Worm (Caenorhabditis elegans) whole organism, young adult: ENCODE data around the gene E02H1.5.
A peak's percentile ranks its signal among the peaks of the same experiment; 100 is the strongest.

Experiments used
- B0019.2 ChIP-seq: fragments of 200-800 bp; sonication (Bioruptor generic); conservative IDR thresholded peaks from 2 replicates; pipeline ENCODE4 v1.3.6; 2022; ENCODE audit warnings: missing genetic modification reagents, missing genetic modification characterization, missing compliant biosample characterization
- F22D6.2 ChIP-seq: sonication (generic microtip); optimal IDR thresholded peaks from 2 replicates; lab custom pipeline; 2016; ENCODE audit warnings: mild to moderate bottlenecking, missing genetic modification characterization, missing compliant biosample characterization
- F23B12.7 ChIP-seq: sonication (generic microtip); optimal IDR thresholded peaks from 2 replicates; lab custom pipeline; 2017; ENCODE audit warnings: missing genetic modification characterization, mild to moderate bottlenecking, missing compliant biosample characterization, antibody characterized with exemption, moderate library complexity; ENCODE audit not compliant: insufficient read depth
- F33H1.4 ChIP-seq: fragments of 200-800 bp; sonication (Bioruptor generic); IDR thresholded peaks from 2 replicates; pipeline ENCODE4 v1.3.6; 2022; ENCODE audit warnings: missing genetic modification reagents, missing genetic modification characterization, missing compliant biosample characterization
- F49E8.2 ChIP-seq: sonication (generic microtip); optimal IDR thresholded peaks from 3 replicates; lab custom pipeline; 2017; ENCODE audit warnings: missing genetic modification characterization, mild to moderate bottlenecking, missing compliant biosample characterization, antibody characterized with exemption, moderate library complexity; ENCODE audit not compliant: insufficient read depth
- F52B5.7 ChIP-seq: sonication (generic microtip); optimal IDR thresholded peaks from 2 replicates; lab custom pipeline; 2016; ENCODE audit warnings: mild to moderate bottlenecking, missing genetic modification characterization, missing compliant biosample characterization
- T26A5.8 ChIP-seq: sonication (generic microtip); optimal IDR thresholded peaks from 2 replicates; lab custom pipeline; 2016; ENCODE audit warnings: missing genetic modification characterization, missing compliant biosample characterization
- ZK185.1 ChIP-seq: sonication (generic microtip); optimal IDR thresholded peaks from 2 replicates; lab custom pipeline; 2016; ENCODE audit warnings: mild to moderate bottlenecking, missing genetic modification characterization, missing compliant biosample characterization; ENCODE audit not compliant: poor library complexity, severe bottlenecking
- akir-1 ChIP-seq: fragments of 200-800 bp; sonication (Bioruptor generic); optimal IDR thresholded peaks from 2 replicates; lab custom pipeline; 2018; ENCODE audit warnings: mild to moderate bottlenecking, missing genetic modification characterization, moderate library complexity, missing compliant biosample characterization
- aptf-3 ChIP-seq: fragments of 200-800 bp; sonication (Bioruptor generic); IDR thresholded peaks from 2 replicates; pipeline ENCODE4 v1.3.6; 2022; ENCODE audit warnings: missing genetic modification characterization, missing compliant biosample characterization
- atf-7 ChIP-seq: sonication (generic microtip); optimal IDR thresholded peaks from 2 replicates; lab custom pipeline; 2017; ENCODE audit warnings: mild to moderate bottlenecking, missing genetic modification characterization, missing compliant biosample characterization
- athp-1 ChIP-seq: sonication (generic microtip); optimal IDR thresholded peaks from 2 replicates; lab custom pipeline; 2017; ENCODE audit warnings: mild to moderate bottlenecking, missing genetic modification characterization, missing compliant biosample characterization
- attf-5 ChIP-seq: fragments of 200-800 bp; sonication (Bioruptor generic); optimal IDR thresholded peaks from 2 replicates; lab custom pipeline; 2018; ENCODE audit warnings: mild to moderate bottlenecking, missing genetic modification characterization, missing compliant biosample characterization
- bed-1 ChIP-seq: fragments of 200-800 bp; sonication (Bioruptor generic); IDR thresholded peaks from 2 replicates; pipeline ENCODE4 v1.3.6; 2022; ENCODE audit warnings: missing genetic modification reagents, missing genetic modification characterization, missing compliant biosample characterization
- bed-2 ChIP-seq: fragments of 200-800 bp; sonication (Bioruptor generic); IDR thresholded peaks from 2 replicates; pipeline ENCODE4 v1.3.6; 2022; ENCODE audit warnings: missing genetic modification reagents, missing genetic modification characterization, missing compliant biosample characterization
- ccch-3 ChIP-seq: fragments of 200-800 bp; sonication (Bioruptor generic); optimal IDR thresholded peaks from 2 replicates; lab custom pipeline; 2018; ENCODE audit warnings: mild to moderate bottlenecking, missing genetic modification characterization, missing compliant biosample characterization
- cebp-2 ChIP-seq: fragments of 200-800 bp; sonication (Bioruptor generic); IDR thresholded peaks from 2 replicates; pipeline ENCODE4 v1.3.6; 2022; ENCODE audit warnings: missing genetic modification characterization, missing compliant biosample characterization
- ceh-27 ChIP-seq: fragments of 200-800 bp; sonication (Bioruptor generic); optimal IDR thresholded peaks from 2 replicates; lab custom pipeline; 2018; ENCODE audit warnings: mild to moderate bottlenecking, missing genetic modification characterization, moderate library complexity, missing compliant biosample characterization
- die-1 ChIP-seq: sonication (generic microtip); optimal IDR thresholded peaks from 2 replicates; lab custom pipeline; 2016; ENCODE audit warnings: missing genotype, mild to moderate bottlenecking, missing genetic modification characterization, missing compliant biosample characterization
- egl-44 ChIP-seq: fragments of 200-800 bp; sonication (Bioruptor generic); IDR thresholded peaks from 2 replicates; pipeline ENCODE4 v1.3.6; 2022; ENCODE audit warnings: missing genetic modification reagents, missing genetic modification characterization, missing compliant biosample characterization
- ets-4 ChIP-seq: fragments of 200-800 bp; sonication (Bioruptor generic); optimal IDR thresholded peaks from 2 replicates; lab custom pipeline; 2018; ENCODE audit warnings: mild to moderate bottlenecking, missing genetic modification characterization, missing compliant biosample characterization
- fkh-3 ChIP-seq: sonication (generic microtip); optimal IDR thresholded peaks from 2 replicates; lab custom pipeline; 2016; ENCODE audit warnings: mild to moderate bottlenecking, missing genetic modification characterization, missing compliant biosample characterization
- gei-17 ChIP-seq: fragments of 200-800 bp; sonication (Bioruptor generic); optimal IDR thresholded peaks from 2 replicates; lab custom pipeline; 2018; ENCODE audit warnings: mild to moderate bottlenecking, missing genetic modification characterization, missing compliant biosample characterization
- hmg-1.2 ChIP-seq: fragments of 200-800 bp; sonication (Bioruptor generic); IDR thresholded peaks from 2 replicates; pipeline ENCODE4 v1.3.6; 2022; ENCODE audit warnings: missing genetic modification reagents, missing genetic modification characterization, missing compliant biosample characterization
- let-526 ChIP-seq: fragments of 200-800 bp; sonication (Bioruptor generic); IDR thresholded peaks from 2 replicates; pipeline ENCODE4 v1.3.6; 2022; ENCODE audit warnings: missing genetic modification reagents, missing genetic modification characterization, missing compliant biosample characterization
- let-607 ChIP-seq, 2 experiments: fragments of 200-800 bp in 1 of 2; sonication (Bioruptor generic) in 1 of 2; sonication (generic microtip) in 1 of 2; optimal IDR thresholded peaks; 2 replicates each; lab custom pipeline; 2016 to 2018; ENCODE audit warnings: mild to moderate bottlenecking in 2 of 2, missing compliant biosample characterization in 2 of 2, missing genetic modification characterization in 2 of 2, moderate library complexity in 2 of 2, missing genotype in 1 of 2
- lin-26 ChIP-seq: fragments of 200-800 bp; sonication (Bioruptor generic); IDR thresholded peaks from 2 replicates; pipeline ENCODE4 v1.3.6; 2022; ENCODE audit warnings: missing genetic modification reagents, missing genetic modification characterization, missing compliant biosample characterization
- lin-40 ChIP-seq: sonication (generic microtip); optimal IDR thresholded peaks from 2 replicates; lab custom pipeline; 2016; ENCODE audit warnings: missing genetic modification characterization, mild to moderate bottlenecking, missing compliant biosample characterization, missing genotype, missing genetic modification reagents
- madf-10 ChIP-seq: sonication (generic microtip); optimal IDR thresholded peaks from 2 replicates; lab custom pipeline; 2016; ENCODE audit warnings: mild to moderate bottlenecking, missing genetic modification characterization, missing compliant biosample characterization
- madf-3 ChIP-seq: fragments of 200-800 bp; sonication (Bioruptor generic); IDR thresholded peaks from 2 replicates; pipeline ENCODE4 v1.3.6; 2022; ENCODE audit warnings: missing genetic modification reagents, missing genetic modification characterization, missing compliant biosample characterization
- madf-8 ChIP-seq: fragments of 200-800 bp; sonication (Bioruptor generic); conservative IDR thresholded peaks from 2 replicates; pipeline ENCODE4 v1.3.6; 2022; ENCODE audit warnings: missing genetic modification reagents, missing genetic modification characterization, missing compliant biosample characterization
- nfya-1 ChIP-seq: sonication (generic microtip); optimal IDR thresholded peaks from 2 replicates; lab custom pipeline; 2017; ENCODE audit warnings: antibody characterized with exemption, missing compliant biosample characterization, missing genetic modification characterization, borderline replicate concordance; ENCODE audit not compliant: insufficient read depth
- nhr-80 ChIP-seq: sonication (generic microtip); optimal IDR thresholded peaks from 2 replicates; lab custom pipeline; 2016; ENCODE audit warnings: missing genetic modification characterization, missing compliant biosample characterization
- nhr-90 ChIP-seq: sonication (generic microtip); optimal IDR thresholded peaks from 2 replicates; lab custom pipeline; 2016; ENCODE audit warnings: missing genotype, mild to moderate bottlenecking, missing genetic modification characterization, missing compliant biosample characterization
- pbrm-1 ChIP-seq: fragments of 200-800 bp; sonication (Bioruptor generic); IDR thresholded peaks from 2 replicates; pipeline ENCODE4 v1.3.6; 2022; ENCODE audit warnings: missing genetic modification reagents, missing genetic modification characterization, missing compliant biosample characterization
- rcor-1 ChIP-seq: fragments of 200-800 bp; sonication (Bioruptor generic); IDR thresholded peaks from 2 replicates; pipeline ENCODE4 v1.3.6; 2022; ENCODE audit warnings: missing genetic modification reagents, missing genetic modification characterization, missing compliant biosample characterization
- repo-1 ChIP-seq: sonication (generic microtip); optimal IDR thresholded peaks from 2 replicates; lab custom pipeline; 2017; ENCODE audit warnings: mild to moderate bottlenecking, missing genetic modification characterization, missing compliant biosample characterization
- rpc-1 ChIP-seq, 2 experiments: fragments of 150-350 bp in 1 of 2; sonication (generic microtip) in 1 of 2; optimal IDR thresholded peaks; 2 replicates each; lab custom pipeline; 2014 to 2018; ENCODE audit warnings: missing biosample characterization in 1 of 2, missing genetic modification characterization in 1 of 2, missing genetic modification reagents in 1 of 2, missing genotype in 1 of 2
- sdz-38 ChIP-seq: sonication (generic microtip); optimal IDR thresholded peaks from 2 replicates; lab custom pipeline; 2016; ENCODE audit warnings: missing genotype, missing genetic modification characterization, missing compliant biosample characterization
- snpc-3.4 ChIP-seq: sonication (generic microtip); optimal IDR thresholded peaks from 2 replicates; lab custom pipeline; 2017; ENCODE audit warnings: missing genetic modification characterization, mild to moderate bottlenecking, missing compliant biosample characterization, antibody characterized with exemption, moderate library complexity, missing genotype, missing genetic modification reagents
- somi-1 ChIP-seq: fragments of 200-800 bp; sonication (Bioruptor generic); optimal IDR thresholded peaks from 2 replicates; lab custom pipeline; 2018; ENCODE audit warnings: mild to moderate bottlenecking, missing genetic modification characterization, missing compliant biosample characterization
- tbp1 ChIP-seq: fragments of 200-800 bp; sonication (Bioruptor generic); optimal IDR thresholded peaks from 2 replicates; lab custom pipeline; 2018; ENCODE audit warnings: mild to moderate bottlenecking, missing genetic modification characterization, missing compliant biosample characterization
- tbx-9 ChIP-seq: sonication (generic microtip); optimal IDR thresholded peaks from 2 replicates; lab custom pipeline; 2016; ENCODE audit warnings: borderline replicate concordance, missing genetic modification characterization, inconsistent platforms, missing compliant biosample characterization
- tlf-1 ChIP-seq: fragments of 200-800 bp; sonication (Bioruptor generic); optimal IDR thresholded peaks from 2 replicates; lab custom pipeline; 2018; ENCODE audit warnings: mild to moderate bottlenecking, missing genetic modification characterization, missing compliant biosample characterization
- zfh-2 ChIP-seq: fragments of 200-800 bp; sonication (Bioruptor generic); conservative IDR thresholded peaks from 2 replicates; pipeline ENCODE4 v1.3.6; 2022; ENCODE audit warnings: missing genetic modification reagents, missing genetic modification characterization, missing compliant biosample characterization
- ztf-18 ChIP-seq: sonication (generic microtip); optimal IDR thresholded peaks from 2 replicates; lab custom pipeline; 2016; ENCODE audit warnings: missing genotype, mild to moderate bottlenecking, missing genetic modification characterization, missing compliant biosample characterization
- ztf-26 ChIP-seq: sonication (generic microtip); optimal IDR thresholded peaks from 2 replicates; lab custom pipeline; 2017; ENCODE audit warnings: missing genetic modification characterization, missing compliant biosample characterization
- ztf-3 ChIP-seq: fragments of 200-800 bp; sonication (Bioruptor generic); optimal IDR thresholded peaks from 2 replicates; lab custom pipeline; 2018; ENCODE audit warnings: mild to moderate bottlenecking, missing genetic modification characterization, missing compliant biosample characterization

The E02H1.5 gene

DNA sequence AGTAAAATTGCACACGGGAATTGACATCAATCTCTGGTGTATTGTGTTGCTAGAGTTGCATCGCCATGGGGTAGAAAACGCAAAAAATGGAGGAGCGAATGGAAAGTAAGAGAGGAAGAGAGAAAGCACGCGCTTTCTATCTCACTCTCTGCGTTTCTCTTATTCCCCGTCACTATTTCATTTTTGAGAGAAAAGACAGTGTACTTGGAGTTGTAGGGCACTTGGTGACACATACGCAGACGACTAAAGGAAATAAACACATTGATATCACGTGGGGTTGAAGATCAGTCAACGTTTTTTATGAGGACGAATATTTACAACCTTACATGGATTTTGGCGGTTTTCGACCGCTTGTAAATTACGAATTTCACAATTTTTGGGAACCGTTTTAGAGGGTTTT lies 8.4 kb downstream of the E02H1.5 start:
- TF ChIP-seq nhr-90 (tag; lab: Kevin White, UChicago) (peak; percentile 57), bed-1 (GFP tag; lab: Robert Waterston, UW) (no peak), akir-1 (no peak), snpc-3.4 (no peak), ZK185.1 (tag; lab: Kevin White, UChicago) (peak; percentile 59), F52B5.7 (tag; lab: Kevin White, UChicago) (no peak), lin-26 (peak; percentile 21; the same call in 1 of the 2 replicates), lin-40 (tag; lab: Kevin White, UChicago) (peak; percentile 94), zfh-2 (peak; percentile 39; the same call in 1 of the 2 replicates), B0019.2 (GFP tag; lab: Robert Waterston, UW) (no peak), tbx-9 (no peak), F23B12.7 (tag; lab: Kevin White, UChicago) (peak; percentile 74), pbrm-1 (peak; percentile 66), nhr-80 (peak; percentile 97), athp-1 (peak; percentile 43), ztf-26 (tag; lab: Kevin White, UChicago) (peak; percentile 80), F33H1.4 (GFP tag; lab: Robert Waterston, UW) (peak; percentile 20; the same call in 1 of the 2 replicates), T26A5.8 (no peak), bed-2 (GFP tag; lab: Robert Waterston, UW) (no peak), egl-44 (GFP tag; lab: Robert Waterston, UW) (peak; percentile 76; the same call in 1 of the 2 replicates), repo-1 (tag; lab: Kevin White, UChicago) (no peak), rcor-1 (GFP tag; lab: Robert Waterston, UW) (peak; percentile 80), ztf-18 (tag; lab: Kevin White, UChicago) (peak; percentile 41), madf-10 (tag; lab: Kevin White, UChicago) (peak; percentile 87), madf-8 (no peak), rpc-1 (optimal IDR thresholded peaks at IDR 0.05; lab: Kevin White, UChicago) (no peak), rpc-1 (tag; optimal IDR thresholded peaks at IDR 0.05; lab: Kevin White, UChicago) (no peak), gei-17 (peak; percentile 54), attf-5 (peak; percentile 91), F22D6.2 (tag; lab: Kevin White, UChicago) (peak; percentile 85), aptf-3 (no peak), tlf-1 (GFP tag; lab: Kevin White, UChicago) (peak; percentile 75), die-1 (tag; lab: Kevin White, UChicago) (peak; percentile 23), cebp-2 (GFP tag; lab: Robert Waterston, UW) (no peak), hmg-1.2 (GFP tag; lab: Robert Waterston, UW) (peak; percentile 83), tbp1 (GFP tag; lab: Kevin White, UChicago) (peak; percentile 67), madf-3 (GFP tag; lab: Robert Waterston, UW) (no peak), F49E8.2 (no peak), atf-7 (tag; lab: Kevin White, UChicago) (peak; percentile 89), nfya-1 (no peak), ets-4 (GFP tag; lab: Kevin White, UChicago) (peak; percentile 54), ccch-3 (GFP tag; lab: Kevin White, UChicago) (no peak), fkh-3 (no peak), let-607 (tag; optimal IDR thresholded peaks at IDR 0.05; lab: Kevin White, UChicago) (peak; percentile 73 to 79), ztf-3 (GFP tag; lab: Kevin White, UChicago) (peak; percentile 79), ceh-27 (GFP tag; lab: Kevin White, UChicago) (peak; percentile 93), let-526 (GFP tag; lab: Robert Waterston, UW) (peak; percentile 93), somi-1 (peak; percentile 96), sdz-38 (tag; lab: Kevin White, UChicago) (no peak)
